Fruit fly (Drosophila melanogaster) whole organism, wandering third instar larva: ENCODE data around the gene CG15696.

Experiments
- Dfd ChIP-seq: fragments of >200 bp; optimal IDR thresholded peaks from 2 replicates; lab custom pipeline; 2017; ENCODE audit warnings: missing biosample characterization, missing genetic modification characterization
- Hr83 ChIP-seq: fragments of 200-300 bp; sonication (Bioruptor generic); optimal IDR thresholded peaks from 2 replicates; lab custom pipeline; 2016; ENCODE audit warnings: missing biosample characterization, mild to moderate bottlenecking, missing genetic modification characterization, moderate library complexity; ENCODE audit not compliant: poor library complexity, severe bottlenecking
- Jra ChIP-seq: sonication (Bioruptor generic); optimal IDR thresholded peaks from 2 replicates; lab custom pipeline; 2016; ENCODE audit warnings: missing biosample characterization, missing genetic modification characterization
- Myc ChIP-seq: fragments of >200 bp; optimal IDR thresholded peaks from 2 replicates; lab custom pipeline; 2017
- Rel ChIP-seq, 2 experiments: fragments of 200-800 bp; sonication (Bioruptor generic) in 1 of 2; optimal IDR thresholded peaks; 2 replicates in 1 of 2; 3 replicates in 1 of 2; lab custom pipeline; 2016 to 2019; ENCODE audit warnings: mild to moderate bottlenecking in 2 of 2, missing biosample characterization in 2 of 2, missing genetic modification characterization in 2 of 2, moderate library complexity in 1 of 2
- dsf ChIP-seq: sonication (Bioruptor generic); optimal IDR thresholded peaks from 2 replicates; lab custom pipeline; 2016; ENCODE audit warnings: missing biosample characterization, missing genetic modification characterization, borderline replicate concordance
- h ChIP-seq: fragments of 200-800 bp; sonication (Bioruptor generic); optimal IDR thresholded peaks from 3 replicates; lab custom pipeline; 2016; ENCODE audit warnings: missing biosample characterization, mild to moderate bottlenecking, missing genetic modification characterization
- lola ChIP-seq: fragments of >200 bp; optimal IDR thresholded peaks from 2 replicates; lab custom pipeline; 2017; ENCODE audit warnings: missing biosample characterization, missing genetic modification characterization
- sage ChIP-seq: fragments of 200-800 bp; sonication (Bioruptor generic); optimal IDR thresholded peaks from 2 replicates; lab custom pipeline; 2016; ENCODE audit warnings: missing biosample characterization, mild to moderate bottlenecking, missing genetic modification characterization
- sv ChIP-seq: fragments of 200-800 bp; sonication (Bioruptor generic); optimal IDR thresholded peaks from 3 replicates; lab custom pipeline; 2016; ENCODE audit warnings: missing biosample characterization, missing genetic modification characterization
- usp ChIP-seq: fragments of >200 bp; optimal IDR thresholded peaks from 2 replicates; lab custom pipeline; 2017; ENCODE audit warnings: missing biosample characterization, missing genetic modification characterization

dm6 chr3R:20845493-20845892 is 1.4 kb upstream of the CG15696 start:
- TF ChIP-seq usp (GFP tag; lab: Kevin White, UChicago), result no peak
- no peak for TF ChIP-seq h
- TF ChIP-seq sv (GFP tag; lab: Kevin White, UChicago), result no peak
- no peak for TF ChIP-seq Rel (GFP tag; optimal IDR thresholded peaks at IDR 0.05; lab: Kevin White, UChicago)
- no peak for TF ChIP-seq Rel (tag; optimal IDR thresholded peaks at IDR 0.05; lab: Kevin White, UChicago)
- TF ChIP-seq sage (GFP tag; lab: Kevin White, UChicago), result no peak
- no peak for TF ChIP-seq Jra (GFP tag; lab: Kevin White, UChicago)
- no peak for TF ChIP-seq Myc (lab: Kevin White, UChicago)
- TF ChIP-seq Hr83 (GFP tag; lab: Kevin White, UChicago), result no peak
- no peak for TF ChIP-seq lola (GFP tag; lab: Kevin White, UChicago)
- no peak for TF ChIP-seq dsf (GFP tag; lab: Kevin White, UChicago)
- TF ChIP-seq Dfd (GFP tag; lab: Kevin White, UChicago), result no peak
